Fruit fly (Drosophila melanogaster) S2 (cell line): Measurements from ENCODE around the gene CG6149.

Source experiments
- CG8478 ChIP-seq: fragments of >200 bp; optimal IDR thresholded peaks from 2 replicates; lab custom pipeline; 2018
- CTCF ChIP-seq, 2 experiments: fragments of >200 bp; optimal IDR thresholded peaks; 2 replicates each; lab custom pipeline; 2018

The CG6149 gene

DNA sequence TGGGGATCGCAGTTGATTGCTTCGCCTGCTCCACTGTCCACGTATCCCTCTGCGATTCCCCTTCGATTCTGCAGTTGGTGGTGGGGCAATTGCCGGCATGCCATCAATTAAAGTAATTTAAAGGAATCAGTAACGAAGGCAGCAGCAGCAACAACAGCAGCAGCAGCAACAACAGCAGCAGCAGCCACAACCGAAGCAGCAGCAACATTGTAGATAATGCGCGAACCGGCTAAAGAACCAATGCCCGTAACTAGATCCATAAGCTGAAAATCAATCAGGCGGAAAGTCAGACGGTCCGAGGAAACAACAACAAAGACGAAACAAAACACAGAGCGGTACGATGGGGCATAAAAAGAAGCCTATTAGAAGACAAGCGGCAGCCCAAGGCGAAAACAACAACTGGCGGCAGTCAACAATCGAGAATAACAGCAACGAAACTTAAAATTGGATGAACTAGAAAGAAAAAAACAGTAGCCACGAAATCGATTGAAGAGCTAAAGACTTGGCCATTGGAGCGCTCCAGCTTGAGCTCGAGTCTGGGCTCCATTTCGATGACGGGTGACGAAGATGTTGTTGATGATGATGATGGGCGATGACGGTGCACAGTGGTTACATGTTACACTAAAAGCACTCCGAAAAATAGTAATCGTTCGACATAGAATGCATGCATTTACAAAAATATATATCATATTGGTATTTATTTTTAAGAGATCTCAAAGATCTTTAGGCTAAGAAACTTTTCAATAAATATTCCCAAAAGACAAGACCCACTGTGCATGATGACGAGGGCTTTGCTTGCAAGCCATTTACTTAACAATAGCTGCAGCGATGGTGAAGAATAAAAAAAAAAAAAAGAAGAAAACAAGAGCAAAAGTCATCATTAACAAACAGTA is 29.7 kb downstream of the CG6149 start:
- TF ChIP-seq CG8478: no peak
- TF ChIP-seq CTCF (optimal IDR thresholded peaks at IDR 0.05; lab: Kevin White, UChicago): no peak

- TF ChIP-seq CG8478 (no peak), CTCF (optimal IDR thresholded peaks at IDR 0.05; lab: Kevin White, UChicago) (no peak)
Measured at dm6 chr3L:11403542-11403941, 31.7 kb downstream of the CG6149 start.

DNA sequence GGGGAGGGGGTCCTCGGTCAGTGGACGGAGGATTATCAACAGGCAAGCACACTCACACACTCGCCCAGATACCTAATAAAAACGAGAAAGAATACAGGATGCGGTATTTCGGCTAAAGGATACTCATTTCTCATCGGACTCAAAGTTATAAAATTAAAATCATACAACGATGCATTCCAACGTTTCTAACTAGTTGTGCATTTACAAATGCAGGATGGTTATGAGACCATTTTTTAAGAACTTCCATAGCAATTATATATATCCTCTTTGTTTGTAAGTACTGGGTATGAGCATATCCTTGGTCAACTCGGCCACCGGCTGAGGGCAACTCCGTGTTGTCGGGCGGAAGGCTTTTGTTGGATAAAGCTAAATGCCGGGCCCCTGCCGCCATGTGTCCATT is 33.0 kb downstream of the CG6149 start:
- no peak for TF ChIP-seq CG8478

- TF ChIP-seq CG8478 (no peak), CTCF (optimal IDR thresholded peaks at IDR 0.05; lab: Kevin White, UChicago) (no peak)
Measured at dm6 chr3L:11400673-11401186, 34.5 kb downstream of the CG6149 start.

DNA sequence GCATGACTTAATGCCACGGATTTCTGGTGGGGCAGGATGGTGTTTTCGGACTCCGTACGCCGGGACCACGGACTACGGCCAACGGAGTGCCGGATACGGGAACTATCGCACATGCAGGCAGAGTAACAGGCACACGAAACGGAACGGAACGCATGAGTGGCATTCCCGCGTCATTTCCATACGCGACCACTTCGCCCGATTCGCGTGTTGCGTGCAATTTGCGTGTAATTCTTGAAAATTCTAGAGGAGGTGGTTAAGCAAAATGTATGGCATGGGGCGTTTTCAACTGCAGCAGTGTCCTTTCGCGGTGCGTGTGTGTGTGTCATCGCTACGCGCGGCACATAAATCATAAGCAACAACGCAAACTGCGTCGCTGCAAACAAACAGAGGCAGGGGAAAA is 35.0 kb downstream of the CG6149 start:
- no peak for TF ChIP-seq CG8478
- no peak for TF ChIP-seq CTCF (optimal IDR thresholded peaks at IDR 0.05; lab: Kevin White, UChicago)

DNA sequence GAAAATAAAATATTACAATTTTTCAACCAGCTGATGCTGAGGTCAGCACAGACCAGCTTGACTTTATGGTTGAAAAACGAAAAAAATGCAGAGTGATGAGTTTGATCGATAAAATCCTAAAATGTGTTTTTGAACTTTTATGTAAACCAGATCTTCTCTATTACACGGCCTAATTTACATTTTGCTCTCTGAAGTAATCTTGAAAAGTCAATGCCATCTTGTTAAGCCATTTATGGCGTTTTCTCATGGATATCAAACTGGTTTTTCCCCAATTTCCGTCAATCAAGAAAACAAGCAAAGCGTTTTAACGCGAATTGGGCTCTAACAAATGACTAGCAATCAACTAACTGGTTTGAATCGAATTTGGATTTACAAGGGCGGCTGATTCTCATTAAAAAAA is 35.8 kb downstream of the CG6149 start:
- no peak for TF ChIP-seq CTCF (optimal IDR thresholded peaks at IDR 0.05; lab: Kevin White, UChicago)
- no peak for TF ChIP-seq CG8478

DNA sequence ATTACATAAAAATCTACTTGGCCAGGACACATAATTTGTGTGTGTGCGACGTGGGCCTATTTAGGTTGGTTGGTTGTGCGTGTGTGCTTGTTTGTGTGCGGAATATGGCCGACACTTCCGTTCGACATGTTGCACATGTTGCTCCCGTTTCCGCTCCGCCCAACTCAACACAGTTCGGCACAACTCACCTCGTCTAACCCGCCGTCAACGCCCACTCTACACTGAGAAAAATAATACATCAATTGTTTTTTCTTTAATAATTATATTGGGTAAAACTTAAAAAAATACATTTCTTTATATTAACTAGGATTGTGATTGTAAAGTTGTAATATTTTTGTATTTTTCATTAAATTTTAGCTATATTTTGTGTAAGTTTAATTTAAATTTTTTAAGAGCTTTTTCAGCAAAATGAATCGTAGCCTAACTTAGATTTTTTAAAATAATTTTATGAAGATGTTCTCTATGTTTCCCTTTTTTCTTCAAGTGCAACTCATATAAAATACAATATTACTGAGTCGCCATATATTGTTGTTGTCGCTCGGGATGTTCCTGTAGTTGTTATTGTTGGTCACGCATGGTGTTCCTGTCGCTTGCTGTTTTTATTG is 36.7 kb downstream of the CG6149 start:
- TF ChIP-seq CTCF (optimal IDR thresholded peaks at IDR 0.05; lab: Kevin White, UChicago): no peak
- TF ChIP-seq CG8478: no peak

DNA sequence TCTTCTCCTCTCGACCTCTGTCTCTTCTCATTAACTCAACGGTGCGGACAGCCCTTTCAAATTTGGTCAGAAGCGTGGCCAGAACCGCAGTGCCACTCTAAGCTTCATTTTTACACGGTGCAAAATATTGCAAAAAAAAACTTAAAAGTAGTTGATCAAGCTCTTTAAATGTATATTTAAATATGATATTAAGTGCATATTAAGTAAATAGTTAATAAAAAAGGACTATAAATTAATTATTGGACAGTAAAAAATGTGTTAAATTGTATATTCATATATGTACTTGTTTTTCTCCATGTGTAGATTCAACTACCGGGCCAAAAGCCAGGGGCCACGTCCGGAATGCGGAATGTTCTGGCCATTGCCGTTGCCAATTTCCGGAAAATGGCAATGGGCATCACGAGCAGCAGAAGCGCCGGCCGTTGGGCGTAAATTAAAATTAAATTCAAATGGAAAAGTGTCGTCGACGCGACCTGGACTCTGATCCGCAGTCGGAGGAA is 38.1 kb downstream of the CG6149 start, which contains the start of gene CG44362:
CG44362 (plus strand) TSS at position 450 of the 500 bp plus-strand sequence.
- TF ChIP-seq CTCF (optimal IDR thresholded peaks at IDR 0.05; lab: Kevin White, UChicago) (no peak), CG8478 (no peak)

DNA sequence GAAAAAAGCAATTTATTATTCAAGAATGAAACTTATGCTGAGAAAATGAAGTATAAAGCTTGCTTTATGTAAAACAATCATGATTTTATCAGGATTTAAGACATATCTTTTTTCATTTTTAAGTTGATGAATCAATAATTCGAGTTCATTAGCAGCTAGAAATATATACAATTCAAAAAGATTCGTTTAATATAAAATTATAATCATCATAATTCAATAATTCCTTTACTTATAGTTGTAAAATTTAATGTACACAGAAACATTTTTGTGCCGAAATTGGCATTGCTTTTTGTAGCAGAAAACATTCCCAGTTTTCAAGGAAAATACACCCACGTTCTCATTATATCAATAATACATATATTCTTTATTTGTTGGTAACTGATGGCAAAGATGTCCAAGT is 40.9 kb downstream of the CG6149 start, which contains the start of gene CG11726:
CG11726 (plus strand) TSS at position 301 of the 400 bp plus-strand sequence.
- TF ChIP-seq CG8478: no peak
- no peak for TF ChIP-seq CTCF (optimal IDR thresholded peaks at IDR 0.05; lab: Kevin White, UChicago)

dm6 chr3L:11393806-11394205 is 41.5 kb downstream of the CG6149 start:
- no peak for TF ChIP-seq CTCF (optimal IDR thresholded peaks at IDR 0.05; lab: Kevin White, UChicago)
- no peak for TF ChIP-seq CG8478

dm6 chr3L:11388964-11389625 is 46.2 kb downstream of the CG6149 start:
- TF ChIP-seq CTCF (optimal IDR thresholded peaks at IDR 0.05; lab: Kevin White, UChicago): no peak
- TF ChIP-seq CG8478: no peak

- no peak for TF ChIP-seq CG8478
Measured at dm6 chr3L:11384824-11385457, 50.3 kb downstream of the CG6149 start.
